Worm (Caenorhabditis elegans) whole organism, early embryonic: Measurements from ENCODE around the gene C14B1.3.
A peak's percentile ranks its signal among the peaks of the same experiment; 100 is the strongest.

Source experiments
- B0310.2 ChIP-seq: sonication (generic microtip); optimal IDR thresholded peaks from 2 replicates; lab custom pipeline; 2016; ENCODE audit warnings: mild to moderate bottlenecking, missing genetic modification characterization, missing compliant biosample characterization
- F13C5.2 ChIP-seq: sonication (generic microtip); optimal IDR thresholded peaks from 2 replicates; lab custom pipeline; 2017; ENCODE audit warnings: mild to moderate bottlenecking, missing genetic modification characterization, inconsistent platforms, missing compliant biosample characterization
- aly-1 ChIP-seq: sonication (generic microtip); optimal IDR thresholded peaks from 2 replicates; lab custom pipeline; 2016; ENCODE audit warnings: missing genetic modification characterization, missing compliant biosample characterization
- ama-1 ChIP-seq: fragments of 150-350 bp; optimal IDR thresholded peaks from 2 replicates; lab custom pipeline; 2014
- ceh-13 ChIP-seq: fragments of 200-800 bp; sonication (Bioruptor generic); optimal IDR thresholded peaks from 2 replicates; lab custom pipeline; 2018; ENCODE audit warnings: mild to moderate bottlenecking, missing genetic modification characterization, missing compliant biosample characterization
- ceh-36 ChIP-seq: sonication (generic microtip); optimal IDR thresholded peaks from 2 replicates; lab custom pipeline; 2016; ENCODE audit warnings: missing genetic modification characterization, inconsistent platforms, missing compliant biosample characterization
- ets-7 ChIP-seq: sonication (generic microtip); optimal IDR thresholded peaks from 2 replicates; lab custom pipeline; 2016; ENCODE audit warnings: missing genotype, missing genetic modification characterization, missing compliant biosample characterization
- flt-1 ChIP-seq: fragments of 200-800 bp; sonication (Bioruptor generic); IDR thresholded peaks from 2 replicates; pipeline ENCODE4 v1.3.6; 2022; ENCODE audit warnings: missing genetic modification characterization, missing compliant biosample characterization
- hmbx-1 ChIP-seq: sonication (generic microtip); optimal IDR thresholded peaks from 2 replicates; lab custom pipeline; 2016; ENCODE audit warnings: mild to moderate bottlenecking, missing genetic modification characterization, missing compliant biosample characterization
- hmg-4 ChIP-seq: fragments of 200-800 bp; sonication (Bioruptor generic); optimal IDR thresholded peaks from 2 replicates; lab custom pipeline; 2018; ENCODE audit warnings: mild to moderate bottlenecking, missing genetic modification characterization, missing compliant biosample characterization
- hnd-1 ChIP-seq: sonication (generic microtip); optimal IDR thresholded peaks from 2 replicates; lab custom pipeline; 2016; ENCODE audit warnings: missing genetic modification characterization, missing compliant biosample characterization
- pes-1 ChIP-seq: fragments of 200-800 bp; sonication (Bioruptor generic); IDR thresholded peaks from 2 replicates; pipeline ENCODE4 v1.3.6; 2022; ENCODE audit warnings: missing genetic modification reagents, missing genetic modification characterization, missing compliant biosample characterization
- scrt-1 ChIP-seq: fragments of 200-800 bp; sonication (Bioruptor generic); IDR thresholded peaks from 2 replicates; pipeline ENCODE4 v1.3.6; 2022; ENCODE audit warnings: missing genetic modification characterization, missing compliant biosample characterization
- sea-1 ChIP-seq: fragments of 200-800 bp; sonication (Bioruptor generic); conservative IDR thresholded peaks from 2 replicates; pipeline ENCODE4 v1.3.6; 2022; ENCODE audit warnings: missing genetic modification characterization, missing compliant biosample characterization
- tbx-11 ChIP-seq: fragments of 200-800 bp; sonication (Bioruptor generic); IDR thresholded peaks from 2 replicates; pipeline ENCODE4 v1.3.6; 2022; ENCODE audit warnings: missing genetic modification characterization, missing compliant biosample characterization
- tbx-37 ChIP-seq: fragments of 200-800 bp; sonication (Bioruptor generic); conservative IDR thresholded peaks from 2 replicates; pipeline ENCODE4 v1.3.6; 2022; ENCODE audit warnings: missing genetic modification reagents, missing genetic modification characterization, missing compliant biosample characterization
- tra-4 ChIP-seq: sonication (generic microtip); optimal IDR thresholded peaks from 2 replicates; lab custom pipeline; 2017; ENCODE audit warnings: missing genetic modification characterization, missing compliant biosample characterization

Gene C14B1.3

DNA sequence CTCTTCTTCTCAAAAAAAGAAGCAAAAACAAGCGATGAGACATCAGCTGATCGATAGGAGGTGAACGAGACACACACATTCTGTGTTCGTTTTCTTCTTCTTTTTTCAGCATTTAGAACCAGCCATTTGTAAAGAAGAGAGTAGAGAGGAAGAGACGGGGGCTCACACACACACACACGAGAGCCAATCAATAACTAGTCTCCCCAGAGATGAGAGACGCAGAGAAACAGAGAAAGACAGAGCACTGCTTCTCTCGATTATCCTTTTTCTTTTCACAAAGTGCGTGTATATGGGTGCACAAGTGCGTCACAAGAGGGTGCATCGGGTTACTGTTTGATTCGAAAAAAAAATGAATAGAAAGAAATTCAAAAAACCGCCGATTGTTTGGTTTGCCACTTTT, 26.0 kb upstream of the C14B1.3 start:
- TF ChIP-seq tra-4 (tag; lab: Kevin White, UChicago) (no peak), tbx-11 (GFP tag; lab: Robert Waterston, UW) (no peak), F13C5.2 (tag; lab: Kevin White, UChicago) (no peak), ceh-36 (tag; lab: Kevin White, UChicago) (no peak), sea-1 (GFP tag; lab: Robert Waterston, UW) (no peak), hmbx-1 (tag; lab: Kevin White, UChicago) (no peak), B0310.2 (tag; lab: Kevin White, UChicago) (no peak), pes-1 (GFP tag; lab: Robert Waterston, UW) (no peak), flt-1 (GFP tag; lab: Robert Waterston, UW) (0 out of 2 replicates have a peak, but pooled peaks have one; percentile 12), ama-1 (lab: Kevin White, UChicago) (no peak), hmg-4 (GFP tag; lab: Kevin White, UChicago) (peak; percentile 29), aly-1 (tag; lab: Kevin White, UChicago) (no peak)

DNA sequence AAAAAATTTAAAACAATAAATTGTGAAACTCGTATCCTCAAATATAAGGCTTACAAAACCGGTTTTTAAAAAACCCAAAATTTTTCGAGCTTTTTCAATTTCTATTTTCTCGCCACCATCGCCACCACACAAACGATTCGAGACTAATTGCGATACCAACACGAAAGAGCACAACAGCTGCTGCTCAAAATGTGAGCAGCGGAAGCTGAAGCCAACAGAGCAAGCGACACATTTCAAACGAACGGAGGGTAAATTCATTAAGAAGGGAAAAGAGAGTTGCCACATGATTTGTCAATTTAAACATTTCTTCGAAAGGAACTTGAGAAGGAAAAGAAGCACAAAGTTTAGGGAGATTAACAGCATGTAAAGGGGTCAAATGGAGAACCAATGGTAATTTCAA, 24.3 kb upstream of the C14B1.3 start:
- no peak for TF ChIP-seq B0310.2 (tag; lab: Kevin White, UChicago)
- TF ChIP-seq scrt-1 (GFP tag; lab: Robert Waterston, UW): no peak

DNA sequence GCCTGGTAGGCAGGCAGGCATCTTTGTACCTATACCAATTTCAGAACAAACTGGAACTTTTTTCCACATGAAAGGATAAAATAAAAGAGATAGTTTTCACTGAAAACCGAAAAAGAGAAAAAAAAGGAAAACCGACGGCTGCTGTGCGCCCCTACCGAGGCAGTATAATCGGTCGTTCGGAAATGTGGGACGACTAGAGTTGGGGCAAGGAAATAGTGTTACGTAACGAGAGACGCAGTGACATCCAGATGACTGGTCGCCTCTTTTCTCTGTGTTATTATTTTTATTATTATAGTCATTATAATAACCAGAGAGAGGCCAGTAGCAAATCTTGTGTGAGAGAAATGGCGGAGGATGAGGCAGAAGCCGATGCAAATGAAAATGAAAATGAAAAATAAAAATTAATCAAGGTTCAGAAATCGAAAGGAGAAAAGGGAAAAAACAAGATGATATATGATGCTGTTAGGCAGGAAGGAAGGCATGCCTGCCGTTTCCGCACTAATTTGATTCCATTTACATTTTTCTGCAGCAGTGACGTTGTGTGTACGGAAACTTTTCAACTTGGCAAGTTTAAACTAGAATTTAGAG, 21.9 kb upstream of the C14B1.3 start:
- TF ChIP-seq tra-4 (tag; lab: Kevin White, UChicago) (no peak), tbx-11 (GFP tag; lab: Robert Waterston, UW) (no peak), hmbx-1 (tag; lab: Kevin White, UChicago) (no peak), sea-1 (GFP tag; lab: Robert Waterston, UW) (no peak), hmg-4 (GFP tag; lab: Kevin White, UChicago) (no peak), tbx-37 (GFP tag; lab: Robert Waterston, UW) (no peak), F13C5.2 (tag; lab: Kevin White, UChicago) (no peak), aly-1 (tag; lab: Kevin White, UChicago) (no peak), scrt-1 (GFP tag; lab: Robert Waterston, UW) (no peak), ceh-13 (GFP tag; lab: Kevin White, UChicago) (no peak), ets-7 (tag; lab: Kevin White, UChicago) (no peak), flt-1 (GFP tag; lab: Robert Waterston, UW) (no peak), hnd-1 (no peak)

DNA sequence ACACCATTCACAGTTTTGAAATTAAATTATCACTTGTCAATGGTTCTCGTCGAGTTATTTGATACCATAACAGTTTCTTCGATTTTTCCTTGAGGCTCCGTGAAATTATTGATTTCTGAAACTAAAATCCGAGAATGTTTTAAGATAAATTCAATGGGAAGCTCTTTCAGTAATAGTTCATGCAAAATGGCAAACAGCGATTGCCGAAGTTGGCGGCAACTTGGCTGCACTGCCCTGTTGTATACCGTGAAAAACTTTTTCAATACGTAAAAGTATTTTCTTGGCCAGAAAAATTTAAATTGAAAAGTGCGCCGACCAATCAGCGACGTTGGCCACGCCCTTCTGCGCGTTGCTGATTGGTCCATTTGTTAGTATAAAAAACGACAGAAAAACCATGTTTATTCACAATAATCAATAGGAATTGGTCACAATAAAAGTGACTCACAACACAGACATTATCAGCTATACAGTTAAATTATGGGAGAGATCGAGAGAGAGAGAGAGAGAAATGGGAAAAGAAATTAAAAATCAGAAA, 20.4 kb upstream of the C14B1.3 start:
- no peak for TF ChIP-seq ets-7 (tag; lab: Kevin White, UChicago)
- TF ChIP-seq aly-1 (tag; lab: Kevin White, UChicago): no peak
- TF ChIP-seq pes-1 (GFP tag; lab: Robert Waterston, UW): no peak
- no peak for TF ChIP-seq sea-1 (GFP tag; lab: Robert Waterston, UW)
- TF ChIP-seq tra-4 (tag; lab: Kevin White, UChicago): no peak
- TF ChIP-seq F13C5.2 (tag; lab: Kevin White, UChicago): no peak
- TF ChIP-seq scrt-1 (GFP tag; lab: Robert Waterston, UW): no peak
- no peak for TF ChIP-seq tbx-11 (GFP tag; lab: Robert Waterston, UW)
- no peak for TF ChIP-seq hnd-1
- no peak for TF ChIP-seq flt-1 (GFP tag; lab: Robert Waterston, UW)
- TF ChIP-seq ceh-36 (tag; lab: Kevin White, UChicago): no peak
- no peak for TF ChIP-seq B0310.2 (tag; lab: Kevin White, UChicago)
- no peak for TF ChIP-seq ama-1 (lab: Kevin White, UChicago)

DNA sequence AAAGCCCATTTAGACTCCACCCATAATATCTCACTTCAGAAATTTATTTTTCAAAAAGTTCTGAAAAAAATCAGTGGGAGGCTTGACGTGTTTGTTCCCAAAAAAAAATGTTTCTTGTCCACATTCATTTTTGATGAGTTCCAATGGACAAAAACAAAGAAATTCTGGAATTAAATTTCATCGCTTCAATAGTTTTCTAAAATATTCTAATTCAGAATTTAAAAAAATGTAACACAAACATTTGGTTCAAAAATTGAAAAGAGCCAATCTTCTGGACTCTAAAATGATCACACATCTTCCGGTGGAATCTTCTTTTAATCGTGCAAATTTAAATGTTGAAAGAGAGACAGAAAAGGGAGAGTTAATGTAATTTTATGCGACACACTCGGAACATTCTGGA, 10.8 kb upstream of the C14B1.3 start:
- TF ChIP-seq scrt-1 (GFP tag; lab: Robert Waterston, UW): no peak
- no peak for TF ChIP-seq tbx-37 (GFP tag; lab: Robert Waterston, UW)
- no peak for TF ChIP-seq ceh-36 (tag; lab: Kevin White, UChicago)
- no peak for TF ChIP-seq tbx-11 (GFP tag; lab: Robert Waterston, UW)
- no peak for TF ChIP-seq ets-7 (tag; lab: Kevin White, UChicago)
- no peak for TF ChIP-seq sea-1 (GFP tag; lab: Robert Waterston, UW)
- no peak for TF ChIP-seq F13C5.2 (tag; lab: Kevin White, UChicago)
- no peak for TF ChIP-seq ceh-13 (GFP tag; lab: Kevin White, UChicago)
- TF ChIP-seq aly-1 (tag; lab: Kevin White, UChicago): no peak
- TF ChIP-seq pes-1 (GFP tag; lab: Robert Waterston, UW): no peak
- TF ChIP-seq flt-1 (GFP tag; lab: Robert Waterston, UW): no peak
- TF ChIP-seq tra-4 (tag; lab: Kevin White, UChicago): no peak
- no peak for TF ChIP-seq hmg-4 (GFP tag; lab: Kevin White, UChicago)
- no peak for TF ChIP-seq hnd-1
- TF ChIP-seq ama-1 (lab: Kevin White, UChicago): no peak
- no peak for TF ChIP-seq B0310.2 (tag; lab: Kevin White, UChicago)
- TF ChIP-seq hmbx-1 (tag; lab: Kevin White, UChicago): no peak

DNA sequence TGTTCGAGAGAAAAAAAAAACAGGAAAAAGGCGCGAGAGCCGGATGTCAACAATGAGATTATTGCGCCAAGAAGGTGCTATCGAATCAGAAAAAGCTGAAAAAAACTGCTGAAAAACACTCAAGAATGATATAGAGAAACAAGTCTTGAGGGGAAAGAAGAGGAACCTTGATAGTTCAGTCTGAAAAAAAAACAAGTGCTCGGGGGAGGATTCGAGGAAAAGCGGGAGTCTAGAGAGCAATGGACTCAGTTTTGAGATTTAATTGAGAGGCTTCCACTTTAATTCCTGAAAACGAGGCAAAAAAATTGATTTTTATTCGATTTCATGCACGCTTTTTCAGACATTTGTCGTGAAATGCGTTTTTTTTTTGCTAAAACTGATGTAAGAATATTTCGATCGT, 8.8 kb upstream of the C14B1.3 start, which contains the start of gene npr-15:
TSS of gene npr-15 (minus strand) at position 101 of the 400 bp plus-strand sequence.
- no peak for TF ChIP-seq flt-1 (GFP tag; lab: Robert Waterston, UW)
- no peak for TF ChIP-seq tbx-37 (GFP tag; lab: Robert Waterston, UW)

DNA sequence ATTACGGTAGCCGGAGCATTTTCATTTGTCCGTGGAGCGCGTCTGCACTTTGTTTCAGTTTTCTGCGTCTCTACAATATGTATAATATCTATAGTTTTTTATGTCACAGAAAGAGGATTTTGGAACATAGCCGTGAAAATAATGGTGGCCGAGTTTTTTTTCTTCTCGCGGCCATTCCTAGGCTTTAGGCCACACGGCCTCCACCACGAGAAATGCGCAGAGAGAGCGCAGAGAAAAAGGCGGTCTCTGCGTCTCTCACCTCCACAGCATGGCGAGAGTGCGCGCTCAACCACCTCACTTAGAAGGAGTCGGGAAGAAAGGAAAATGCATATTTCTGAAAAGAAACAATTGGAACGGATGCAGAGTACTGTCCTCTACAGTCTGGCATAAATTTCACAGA, 8.0 kb upstream of the C14B1.3 start:
- peak; percentile 66; the same call in 1 of the 2 replicates for TF ChIP-seq pes-1 (GFP tag; lab: Robert Waterston, UW)
- peak; percentile 71 for TF ChIP-seq sea-1 (GFP tag; lab: Robert Waterston, UW)
